Fruit fly (Drosophila melanogaster): ENCODE data around the gene CG10748.

The CG10748 gene

DNA sequence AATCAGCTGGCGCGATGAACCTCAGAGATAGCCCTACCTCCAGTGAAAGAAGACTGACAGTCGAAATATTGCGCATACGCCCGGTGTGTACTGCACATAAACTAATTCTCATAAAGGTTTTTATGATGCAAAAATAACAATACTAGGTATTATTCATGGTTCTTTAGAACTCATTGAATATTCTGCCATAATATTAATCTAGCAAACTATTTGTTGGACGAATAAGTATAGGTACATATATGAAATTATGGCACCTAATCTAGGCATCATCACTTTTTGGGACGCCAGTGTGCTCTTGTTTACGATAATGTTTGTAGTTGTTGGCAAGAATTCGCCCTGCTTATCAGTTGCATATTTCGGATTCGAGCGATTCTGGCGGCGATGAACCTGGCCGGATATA lies 49.6 kb upstream of the CG10748 start (continued):
- TF ChIP-seq prd (optimal IDR thresholded peaks at IDR 0.05) (no peak), prd (GFP tag; IDR thresholded peaks at IDR 0.05) (0 out of 3 replicates have a peak, but pooled peaks have one; percentile 27), BEAF-32 (GFP tag; optimal IDR thresholded peaks at IDR 0.05) (no peak), CG12155 (GFP tag; optimal IDR thresholded peaks at IDR 0.05) (peak; percentile 6), CG12071 (GFP tag; optimal IDR thresholded peaks at IDR 0.05) (peak; percentile 3), D19A (tag; optimal IDR thresholded peaks at IDR 0.05) (no peak), HmgZ (tag; optimal IDR thresholded peaks at IDR 0.05) (no peak), Bteb2 (GFP tag; optimal IDR thresholded peaks at IDR 0.05) (no peak), fu2 (GFP tag; optimal IDR thresholded peaks at IDR 0.05) (no peak), C15 (GFP tag; IDR thresholded peaks at IDR 0.05) (no peak), tgo (GFP tag; IDR thresholded peaks at IDR 0.05) (no peak; the same call in 2 of the 3 replicates), CG6175 (GFP tag; IDR thresholded peaks at IDR 0.05) (no peak), pho (GFP tag; optimal IDR thresholded peaks at IDR 0.05) (no peak), CkIIα-i1 (GFP tag; IDR thresholded peaks at IDR 0.05) (no peak), CG8388 (GFP tag; optimal IDR thresholded peaks at IDR 0.05) (no peak), corto (GFP tag; optimal IDR thresholded peaks at IDR 0.05) (no peak), Ada2b (GFP tag; IDR thresholded peaks at IDR 0.05) (peak; percentile 29; the same call in 1 of the 2 replicates), CG33557 (GFP tag; optimal IDR thresholded peaks at IDR 0.05) (no peak), Atf6 (GFP tag; IDR thresholded peaks at IDR 0.05) (0 out of 2 replicates have a peak, but pooled peaks have one; percentile 8), nerfin-2 (GFP tag; IDR thresholded peaks at IDR 0.05; ENCODE audit: partially characterized antibody) (no peak), Rx (GFP tag; IDR thresholded peaks at IDR 0.05) (no peak), croc (GFP tag; conservative IDR thresholded peaks at IDR 0.05) (no peak), CG7963 (GFP tag; IDR thresholded peaks at IDR 0.05; ENCODE audit: partially characterized antibody) (no peak), CG17568 (GFP tag; optimal IDR thresholded peaks at IDR 0.05) (no peak), Sox102F (GFP tag; optimal IDR thresholded peaks at IDR 0.05) (peak; percentile 41), gcm (GFP tag; optimal IDR thresholded peaks at IDR 0.05) (no peak), ci (GFP tag; IDR thresholded peaks at IDR 0.05) (no peak), CG10654 (GFP tag; optimal IDR thresholded peaks at IDR 0.05) (no peak), CG1024 (GFP tag; IDR thresholded peaks at IDR 0.05) (no peak), BtbVII (GFP tag; optimal IDR thresholded peaks at IDR 0.05) (no peak), unpg (GFP tag; optimal IDR thresholded peaks at IDR 0.05) (peak; percentile 23), hth (optimal IDR thresholded peaks at IDR 0.05) (no peak), Antp (GFP tag; optimal IDR thresholded peaks at IDR 0.05) (no peak), CG1832 (GFP tag; optimal IDR thresholded peaks at IDR 0.05) (no peak), Dip2 (GFP tag; IDR thresholded peaks at IDR 0.05) (no peak), Dip3 (GFP tag; optimal IDR thresholded peaks at IDR 0.05) (no peak), Lhr (GFP tag; optimal IDR thresholded peaks at IDR 0.05) (no peak), CG2116 (GFP tag; optimal IDR thresholded peaks at IDR 0.05) (no peak), CG30020 (tag; optimal IDR thresholded peaks at IDR 0.05) (no peak), pros (GFP tag; optimal IDR thresholded peaks at IDR 0.05) (no peak), CG9797 (GFP tag; optimal IDR thresholded peaks at IDR 0.05) (no peak), Ptx1 (GFP tag; IDR thresholded peaks at IDR 0.05) (peak; percentile 62), Sry-β (GFP tag; optimal IDR thresholded peaks at IDR 0.05) (no peak), Sin3A (optimal IDR thresholded peaks at IDR 0.05) (no peak), chif (GFP tag; optimal IDR thresholded peaks at IDR 0.05) (no peak), CG8478 (optimal IDR thresholded peaks at IDR 0.05) (no peak), E2f1 (GFP tag; IDR thresholded peaks at IDR 0.05) (peak; percentile 35; the same call in 1 of the 2 replicates), en (GFP tag; optimal IDR thresholded peaks at IDR 0.05) (peak; percentile 26), oc (tag; optimal IDR thresholded peaks at IDR 0.05) (no peak), hkb (optimal IDR thresholded peaks at IDR 0.05) (no peak), hkb (GFP tag; IDR thresholded peaks at IDR 0.05) (peak; percentile 34; the same call in 1 of the 2 replicates), CG18764 (GFP tag; optimal IDR thresholded peaks at IDR 0.05) (no peak), zfh2 (GFP tag; optimal IDR thresholded peaks at IDR 0.05) (peak; percentile 22)

All from whole organism, embryonic.